Worm (Caenorhabditis elegans) whole organism, late embryonic: Measurements from ENCODE around the gene nlp-28.

ENCODE experiments used
- C08G9.2 ChIP-seq: sonication (generic microtip); optimal IDR thresholded peaks from 2 replicates; lab custom pipeline; 2016; ENCODE audit warnings: mild to moderate bottlenecking, missing genetic modification characterization, moderate library complexity, missing compliant biosample characterization
- C38D4.7 ChIP-seq: fragments of 200-800 bp; sonication (Bioruptor generic); optimal IDR thresholded peaks from 2 replicates; lab custom pipeline; 2018; ENCODE audit warnings: mild to moderate bottlenecking, missing genetic modification characterization, moderate library complexity, missing compliant biosample characterization
- K02D7.2 ChIP-seq: sonication (generic microtip); optimal IDR thresholded peaks from 2 replicates; lab custom pipeline; 2017; ENCODE audit warnings: mild to moderate bottlenecking, missing genetic modification characterization, missing compliant biosample characterization
- K09A11.1 ChIP-seq: sonication (generic microtip); optimal IDR thresholded peaks from 2 replicates; lab custom pipeline; 2017; ENCODE audit warnings: antibody characterized with exemption, mild to moderate bottlenecking, missing genetic modification characterization, missing compliant biosample characterization; ENCODE audit not compliant: insufficient read depth
- T23F11.4 ChIP-seq: fragments of 200-800 bp; sonication (Bioruptor generic); optimal IDR thresholded peaks from 2 replicates; lab custom pipeline; 2018; ENCODE audit warnings: mild to moderate bottlenecking, missing genetic modification characterization, missing compliant biosample characterization
- Y22D7AL.16 ChIP-seq: sonication (generic microtip); optimal IDR thresholded peaks from 2 replicates; lab custom pipeline; 2016; ENCODE audit warnings: missing genetic modification characterization, missing compliant biosample characterization
- ahr-1 ChIP-seq: sonication (generic microtip); optimal IDR thresholded peaks from 2 replicates; lab custom pipeline; 2016; ENCODE audit warnings: missing genetic modification characterization, missing compliant biosample characterization
- ama-1 ChIP-seq: fragments of 150-350 bp; optimal IDR thresholded peaks from 2 replicates; lab custom pipeline; 2014
- ceh-18 ChIP-seq: sonication (generic microtip); optimal IDR thresholded peaks from 2 replicates; lab custom pipeline; 2016; ENCODE audit warnings: missing genetic modification characterization, missing compliant biosample characterization
- ceh-22 ChIP-seq: sonication (generic microtip); optimal IDR thresholded peaks from 2 replicates; lab custom pipeline; 2017; ENCODE audit warnings: missing biosample characterization, missing genetic modification characterization
- ceh-24 ChIP-seq: sonication (generic microtip); optimal IDR thresholded peaks from 2 replicates; lab custom pipeline; 2016; ENCODE audit warnings: mild to moderate bottlenecking, missing genetic modification characterization, missing compliant biosample characterization
- ceh-31 ChIP-seq: sonication (generic microtip); optimal IDR thresholded peaks from 2 replicates; lab custom pipeline; 2016; ENCODE audit warnings: missing genetic modification characterization, missing compliant biosample characterization
- ceh-45 ChIP-seq: fragments of 200-800 bp; sonication (Bioruptor generic); IDR thresholded peaks from 2 replicates; pipeline ENCODE4 v1.3.6; 2022; ENCODE audit warnings: missing genetic modification reagents, missing genetic modification characterization, missing compliant biosample characterization
- ceh-48 ChIP-seq: sonication (generic microtip); optimal IDR thresholded peaks from 2 replicates; lab custom pipeline; 2016; ENCODE audit warnings: missing genetic modification characterization, inconsistent platforms, missing compliant biosample characterization
- ceh-6 ChIP-seq: fragments of 200-800 bp; sonication (Bioruptor generic); optimal IDR thresholded peaks from 2 replicates; lab custom pipeline; 2018; ENCODE audit warnings: mild to moderate bottlenecking, missing genetic modification characterization, missing compliant biosample characterization
- ceh-9 ChIP-seq: sonication (generic microtip); optimal IDR thresholded peaks from 2 replicates; lab custom pipeline; 2016; ENCODE audit warnings: mild to moderate bottlenecking, missing genetic modification characterization, inconsistent platforms, missing compliant biosample characterization
- dve-1 ChIP-seq: sonication (generic microtip); optimal IDR thresholded peaks from 2 replicates; lab custom pipeline; 2017; ENCODE audit warnings: antibody characterized with exemption, mild to moderate bottlenecking, missing genetic modification characterization, missing compliant biosample characterization
- elt-2 ChIP-seq: sonication (generic microtip); optimal IDR thresholded peaks from 2 replicates; lab custom pipeline; 2016; ENCODE audit warnings: missing genetic modification reagents, missing genetic modification characterization, missing compliant biosample characterization
- elt-4 ChIP-seq: sonication (generic microtip); optimal IDR thresholded peaks from 2 replicates; lab custom pipeline; 2016; ENCODE audit warnings: missing genetic modification characterization, missing compliant biosample characterization
- fax-1 ChIP-seq: sonication (generic microtip); optimal IDR thresholded peaks from 2 replicates; lab custom pipeline; 2016; ENCODE audit warnings: missing genotype, missing genetic modification characterization, missing compliant biosample characterization
- fkh-10 ChIP-seq: fragments of 150-350 bp; optimal IDR thresholded peaks from 2 replicates; lab custom pipeline; 2014; ENCODE audit warnings: missing biosample characterization, missing genetic modification reagents, missing genetic modification characterization
- fkh-6 ChIP-seq: sonication (generic microtip); optimal IDR thresholded peaks from 2 replicates; lab custom pipeline; 2016; ENCODE audit warnings: missing genetic modification characterization, missing compliant biosample characterization
- hlh-13 ChIP-seq: fragments of 200-800 bp; sonication (Bioruptor generic); optimal IDR thresholded peaks from 2 replicates; lab custom pipeline; 2018; ENCODE audit warnings: mild to moderate bottlenecking, missing genetic modification characterization, missing compliant biosample characterization
- hlh-6 ChIP-seq: sonication (generic microtip); optimal IDR thresholded peaks from 2 replicates; lab custom pipeline; 2016; ENCODE audit warnings: missing genotype, missing genetic modification characterization, missing compliant biosample characterization
- hlh-8 ChIP-seq: sonication (generic microtip); optimal IDR thresholded peaks from 2 replicates; lab custom pipeline; 2016; ENCODE audit warnings: missing genotype, missing genetic modification characterization, missing compliant biosample characterization
- mec-3 ChIP-seq: sonication (generic microtip); optimal IDR thresholded peaks from 2 replicates; lab custom pipeline; 2016; ENCODE audit warnings: borderline replicate concordance, missing genetic modification characterization, missing compliant biosample characterization
- nfya-1 ChIP-seq: sonication (generic microtip); optimal IDR thresholded peaks from 2 replicates; lab custom pipeline; 2017; ENCODE audit warnings: missing genetic modification characterization, mild to moderate bottlenecking, missing compliant biosample characterization, antibody characterized with exemption, moderate library complexity
- nhr-232 ChIP-seq: sonication (generic microtip); optimal IDR thresholded peaks from 2 replicates; lab custom pipeline; 2016; ENCODE audit warnings: missing genetic modification characterization, missing compliant biosample characterization
- npax-4 ChIP-seq: sonication (generic microtip); optimal IDR thresholded peaks from 2 replicates; lab custom pipeline; 2016; ENCODE audit warnings: missing genetic modification characterization, missing compliant biosample characterization
- odd-2 ChIP-seq: sonication (generic microtip); optimal IDR thresholded peaks from 2 replicates; lab custom pipeline; 2017; ENCODE audit warnings: antibody characterized with exemption, mild to moderate bottlenecking, missing genetic modification characterization, missing compliant biosample characterization
- pag-3 ChIP-seq: sonication (generic microtip); optimal IDR thresholded peaks from 2 replicates; lab custom pipeline; 2016; ENCODE audit warnings: missing compliant biosample characterization, missing genetic modification characterization, borderline replicate concordance
- pat-9 ChIP-seq: fragments of 200-800 bp; sonication (Bioruptor generic); optimal IDR thresholded peaks from 2 replicates; lab custom pipeline; 2018; ENCODE audit warnings: mild to moderate bottlenecking, missing genetic modification characterization, moderate library complexity, missing compliant biosample characterization
- pha-2 ChIP-seq: sonication (generic microtip); optimal IDR thresholded peaks from 2 replicates; lab custom pipeline; 2017; ENCODE audit warnings: mild to moderate bottlenecking, missing genetic modification characterization, missing compliant biosample characterization
- pha-4 ChIP-seq: fragments of 150-350 bp; optimal IDR thresholded peaks from 2 replicates; lab custom pipeline; 2018; ENCODE audit warnings: missing biosample characterization, missing genetic modification reagents, missing genetic modification characterization
- ref-2 ChIP-seq: sonication (generic microtip); optimal IDR thresholded peaks from 2 replicates; lab custom pipeline; 2016; ENCODE audit warnings: missing genetic modification characterization, missing compliant biosample characterization
- rnt-1 ChIP-seq: sonication (generic microtip); optimal IDR thresholded peaks from 2 replicates; lab custom pipeline; 2016; ENCODE audit warnings: missing genetic modification characterization, missing compliant biosample characterization
- sox-4 ChIP-seq: sonication (generic microtip); optimal IDR thresholded peaks from 2 replicates; lab custom pipeline; 2017; ENCODE audit warnings: mild to moderate bottlenecking, missing genetic modification characterization, inconsistent platforms, missing compliant biosample characterization
- syd-9 ChIP-seq: sonication (generic microtip); optimal IDR thresholded peaks from 2 replicates; lab custom pipeline; 2016; ENCODE audit warnings: mild to moderate bottlenecking, missing genetic modification characterization, moderate library complexity, missing compliant biosample characterization
- unc-42 ChIP-seq: sonication (generic microtip); optimal IDR thresholded peaks from 2 replicates; lab custom pipeline; 2016; ENCODE audit warnings: missing genotype, missing genetic modification characterization, missing compliant biosample characterization

The nlp-28 gene

ce11 chrV:3968929-3969328 lies 18.8 kb upstream of the nlp-28 start:
- TF ChIP-seq sox-4 (tag; lab: Kevin White, UChicago) (no peak), ceh-9 (tag; lab: Kevin White, UChicago) (no peak), ceh-6 (GFP tag; lab: Kevin White, UChicago) (no peak), hlh-6 (no peak), K02D7.2 (tag; lab: Kevin White, UChicago) (no peak), fkh-6 (tag; lab: Kevin White, UChicago) (no peak), pat-9 (no peak), hlh-13 (no peak), pag-3 (tag; lab: Kevin White, UChicago) (no peak), nhr-232 (tag; lab: Kevin White, UChicago) (no peak), ref-2 (tag; lab: Kevin White, UChicago) (no peak), ceh-45 (GFP tag; lab: Robert Waterston, UW) (no peak), K09A11.1 (no peak), rnt-1 (no peak)

- TF ChIP-seq hlh-13 (no peak), ama-1 (lab: Kevin White, UChicago) (no peak), ceh-45 (GFP tag; lab: Robert Waterston, UW) (no peak), dve-1 (tag; lab: Kevin White, UChicago) (no peak), unc-42 (tag; lab: Kevin White, UChicago) (no peak), C08G9.2 (no peak), odd-2 (tag; lab: Kevin White, UChicago) (no peak), fkh-10 (GFP tag; lab: Kevin White, UChicago) (no peak), C38D4.7 (GFP tag; lab: Kevin White, UChicago) (no peak), pha-4 (tag; lab: Kevin White, UChicago) (no peak)
Observed at ce11 chrV:3969664-3970063, 18.0 kb upstream of the nlp-28 start.

ce11 chrV:3970410-3970809 lies 17.3 kb upstream of the nlp-28 start, which contains the start of gene cyp-34A9:
TSS of gene cyp-34A9 (minus strand) at chrV:3970540.
- TF ChIP-seq ceh-18 (tag; lab: Kevin White, UChicago), result no peak
- peak; percentile 2 for TF ChIP-seq elt-2
- no peak for TF ChIP-seq pha-2

ce11 chrV:3972846-3973245 lies 14.9 kb upstream of the nlp-28 start, which contains the start of gene cyp-34A10:
TSS of gene cyp-34A10 (minus strand) at chrV:3972991.
- TF ChIP-seq ceh-22 (tag; lab: Kevin White, UChicago) (no peak), pha-2 (no peak), ceh-48 (no peak), pha-4 (tag; lab: Kevin White, UChicago) (no peak), pag-3 (tag; lab: Kevin White, UChicago) (no peak), syd-9 (tag; lab: Kevin White, UChicago) (no peak), odd-2 (tag; lab: Kevin White, UChicago) (no peak), elt-4 (tag; lab: Kevin White, UChicago) (no peak)

ce11 chrV:3974361-3974760 lies 13.3 kb upstream of the nlp-28 start, which contains the start of gene str-82:
TSS of gene str-82 (plus strand) at chrV:3974661.
- TF ChIP-seq C38D4.7 (GFP tag; lab: Kevin White, UChicago), result no peak
- no peak for TF ChIP-seq T23F11.4 (GFP tag; lab: Kevin White, UChicago)
- TF ChIP-seq ceh-18 (tag; lab: Kevin White, UChicago), result no peak
- no peak for TF ChIP-seq mec-3
- TF ChIP-seq npax-4 (tag; lab: Kevin White, UChicago), result no peak
- no peak for TF ChIP-seq pha-4 (tag; lab: Kevin White, UChicago)
- no peak for TF ChIP-seq ceh-9 (tag; lab: Kevin White, UChicago)
- TF ChIP-seq nfya-1 (tag; lab: Kevin White, UChicago), result no peak
- TF ChIP-seq pat-9, result no peak
- TF ChIP-seq dve-1 (tag; lab: Kevin White, UChicago), result no peak
- no peak for TF ChIP-seq ceh-24 (tag; lab: Kevin White, UChicago)
- no peak for TF ChIP-seq ref-2 (tag; lab: Kevin White, UChicago)
- no peak for TF ChIP-seq ceh-6 (GFP tag; lab: Kevin White, UChicago)
- TF ChIP-seq fax-1 (tag; lab: Kevin White, UChicago), result no peak
- no peak for TF ChIP-seq ahr-1
- TF ChIP-seq ceh-31, result no peak
- no peak for TF ChIP-seq Y22D7AL.16 (tag; lab: Kevin White, UChicago)
- no peak for TF ChIP-seq fkh-6 (tag; lab: Kevin White, UChicago)
- TF ChIP-seq hlh-8 (tag; lab: Kevin White, UChicago), result no peak
- no peak for TF ChIP-seq K02D7.2 (tag; lab: Kevin White, UChicago)
